Fruit fly (Drosophila melanogaster) whole organism, pupa: ENCODE data around the gene CG12177.

Source experiments
- CG10348 ChIP-seq: fragments of 200-800 bp; sonication (Bioruptor generic); IDR thresholded peaks from 2 replicates; pipeline ENCODE4 v1.3.6; 2022; ENCODE audit warnings: missing biosample characterization, missing genetic modification characterization
- CG12605 ChIP-seq: fragments of 200-800 bp; sonication (Bioruptor generic); IDR thresholded peaks from 2 replicates; pipeline ENCODE4 v1.3.6; 2022; ENCODE audit warnings: missing biosample characterization, missing genetic modification characterization
- CG13204 ChIP-seq: fragments of 200-800 bp; sonication (Bioruptor generic); optimal IDR thresholded peaks from 2 replicates; lab custom pipeline; 2018; ENCODE audit warnings: missing biosample characterization, mild to moderate bottlenecking, missing genetic modification characterization, moderate library complexity
- CG14655 ChIP-seq: fragments of 200-800 bp; sonication (Bioruptor generic); optimal IDR thresholded peaks from 3 replicates; lab custom pipeline; 2017; ENCODE audit warnings: mild to moderate bottlenecking, missing biosample characterization, missing genetic modification reagents, missing genetic modification characterization
- CG15710 ChIP-seq: fragments of 200-800 bp; sonication (Bioruptor generic); optimal IDR thresholded peaks from 2 replicates; lab custom pipeline; 2018; ENCODE audit warnings: missing biosample characterization, mild to moderate bottlenecking, missing genetic modification characterization, moderate library complexity
- CG17806 ChIP-seq: fragments of 200-800 bp; sonication (Bioruptor generic); optimal IDR thresholded peaks from 2 replicates; lab custom pipeline; 2018; ENCODE audit warnings: missing biosample characterization, mild to moderate bottlenecking, missing genetic modification characterization, moderate library complexity
- CG32121 ChIP-seq: fragments of 200-800 bp; sonication (Bioruptor generic); IDR thresholded peaks from 2 replicates; pipeline ENCODE4 v1.3.6; 2022; ENCODE audit warnings: missing biosample characterization, missing genetic modification characterization
- CG34367 ChIP-seq: fragments of 200-800 bp; sonication (Bioruptor generic); optimal IDR thresholded peaks from 2 replicates; lab custom pipeline; 2018; ENCODE audit warnings: missing biosample characterization, mild to moderate bottlenecking, missing genetic modification characterization
- CG4496 ChIP-seq: fragments of 200-800 bp; sonication (Bioruptor generic); IDR thresholded peaks from 3 replicates; pipeline ENCODE4 v1.3.6; 2022; ENCODE audit warnings: missing biosample characterization, missing genetic modification characterization
- CG8159 ChIP-seq: fragments of 200-800 bp; sonication (Bioruptor generic); optimal IDR thresholded peaks from 3 replicates; lab custom pipeline; 2018; ENCODE audit warnings: missing biosample characterization, mild to moderate bottlenecking, missing genetic modification characterization, moderate library complexity
- CG8301 ChIP-seq: fragments of 200-800 bp; sonication (Bioruptor generic); optimal IDR thresholded peaks from 2 replicates; lab custom pipeline; 2018; ENCODE audit warnings: missing biosample characterization, mild to moderate bottlenecking, missing genetic modification characterization
- CG9948 ChIP-seq: fragments of 200-800 bp; sonication (Bioruptor generic); optimal IDR thresholded peaks from 2 replicates; lab custom pipeline; 2018; ENCODE audit warnings: missing biosample characterization, mild to moderate bottlenecking, missing genetic modification characterization, moderate library complexity
- D1 ChIP-seq: fragments of 200-800 bp; sonication (Bioruptor generic); optimal IDR thresholded peaks from 2 replicates; lab custom pipeline; 2018; ENCODE audit warnings: missing biosample characterization, mild to moderate bottlenecking, missing genetic modification characterization, moderate library complexity
- EcR ChIP-seq: fragments of 200-800 bp; sonication (Bioruptor generic); optimal IDR thresholded peaks from 3 replicates; lab custom pipeline; 2019; ENCODE audit warnings: missing biosample characterization, missing genetic modification characterization, mild to moderate bottlenecking, moderate library complexity, missing genetic modification reagents
- Ets98B ChIP-seq: fragments of 200-800 bp; sonication (Bioruptor generic); IDR thresholded peaks from 2 replicates; pipeline ENCODE4 v1.3.6; 2022; ENCODE audit warnings: missing biosample characterization, missing genetic modification characterization
- Pif1A ChIP-seq: fragments of 200-800 bp; sonication (Bioruptor generic); optimal IDR thresholded peaks from 3 replicates; lab custom pipeline; 2016; ENCODE audit warnings: missing biosample characterization, missing genetic modification characterization
- Pif1B ChIP-seq: fragments of 200-800 bp; sonication (Bioruptor generic); optimal IDR thresholded peaks from 3 replicates; lab custom pipeline; 2016; ENCODE audit warnings: missing biosample characterization, missing genetic modification characterization
- Snoo ChIP-seq: fragments of 200-800 bp; sonication (Bioruptor generic); optimal IDR thresholded peaks from 3 replicates; lab custom pipeline; 2017; ENCODE audit warnings: missing biosample characterization, mild to moderate bottlenecking, missing genetic modification characterization, inconsistent platforms
- fd96Ca ChIP-seq: fragments of 200-800 bp; sonication (Bioruptor generic); IDR thresholded peaks from 3 replicates; pipeline ENCODE4 v1.3.6; 2022; ENCODE audit warnings: missing biosample characterization, missing genetic modification characterization
- gl ChIP-seq: fragments of 200-800 bp; sonication (Bioruptor generic); optimal IDR thresholded peaks from 2 replicates; lab custom pipeline; 2018; ENCODE audit warnings: missing biosample characterization, mild to moderate bottlenecking, missing genetic modification characterization
- rn ChIP-seq: fragments of 200-800 bp; sonication (Bioruptor generic); IDR thresholded peaks from 2 replicates; pipeline ENCODE4 v1.3.6; 2022; ENCODE audit warnings: missing biosample characterization, missing genetic modification characterization

The CG12177 gene

dm6 chrX:13643961-13644360 lies 36.3 kb downstream of the CG12177 start:
- TF ChIP-seq Pif1A (GFP tag; lab: Kevin White, UChicago) = peak; percentile 3
- peak; percentile 14 for TF ChIP-seq Snoo (tag; lab: Kevin White, UChicago)
- TF ChIP-seq CG12605 (GFP tag; lab: Robert Waterston, UW) = no peak
- no peak for TF ChIP-seq Pif1B (GFP tag; lab: Kevin White, UChicago)
- no peak for TF ChIP-seq gl (tag; lab: Kevin White, UChicago)
- TF ChIP-seq rn (GFP tag; lab: Robert Waterston, UW) = 0 out of 2 replicates have a peak, but pooled peaks have one; percentile 24
- no peak for TF ChIP-seq EcR (GFP tag; lab: Kevin White, UChicago)
- TF ChIP-seq CG4496 (GFP tag; lab: Robert Waterston, UW) = peak; percentile 83
- TF ChIP-seq CG13204 (GFP tag; lab: Kevin White, UChicago) = no peak
- TF ChIP-seq CG15710 (tag; lab: Kevin White, UChicago) = peak; percentile 56
- TF ChIP-seq D1 = no peak
- TF ChIP-seq CG34367 (tag; lab: Kevin White, UChicago) = peak; percentile 46
- peak; percentile 5 for TF ChIP-seq CG14655
- TF ChIP-seq CG9948 (tag; lab: Kevin White, UChicago) = peak; percentile 32
- TF ChIP-seq CG8159 (tag; lab: Kevin White, UChicago) = peak; percentile 57
- peak; percentile 17 for TF ChIP-seq CG8301 (tag; lab: Kevin White, UChicago)
- TF ChIP-seq CG32121 (GFP tag; lab: Robert Waterston, UW) = 0 out of 2 replicates have a peak, but pooled peaks have one; percentile 22
- TF ChIP-seq CG10348 = no peak
- 0 out of 3 replicates have a peak, but pooled peaks have one; percentile 42 for TF ChIP-seq fd96Ca (GFP tag; lab: Robert Waterston, UW)
- 0 out of 2 replicates have a peak, but pooled peaks have one; percentile 22 for TF ChIP-seq Ets98B
- peak; percentile 58 for TF ChIP-seq CG17806 (tag; lab: Kevin White, UChicago)

dm6 chrX:13641891-13642617 lies 38.2 kb downstream of the CG12177 start:
- TF ChIP-seq Snoo (tag; lab: Kevin White, UChicago) (peak; percentile 14), Ets98B (peak; percentile 49; the same call in 1 of the 2 replicates), CG4496 (GFP tag; lab: Robert Waterston, UW) (peak; percentile 49; the same call in 2 of the 3 replicates), rn (GFP tag; lab: Robert Waterston, UW) (no peak), CG14655 (no peak), CG17806 (tag; lab: Kevin White, UChicago) (no peak), fd96Ca (GFP tag; lab: Robert Waterston, UW) (no peak), CG8301 (tag; lab: Kevin White, UChicago) (no peak), CG13204 (GFP tag; lab: Kevin White, UChicago) (peak; percentile 36), Pif1B (GFP tag; lab: Kevin White, UChicago) (peak; percentile 41), CG10348 (no peak), CG12605 (GFP tag; lab: Robert Waterston, UW) (peak; percentile 20; the same call in 1 of the 2 replicates), CG32121 (GFP tag; lab: Robert Waterston, UW) (no peak), CG8159 (tag; lab: Kevin White, UChicago) (no peak), D1 (no peak), CG34367 (tag; lab: Kevin White, UChicago) (peak; percentile 9), EcR (GFP tag; lab: Kevin White, UChicago) (peak; percentile 58), gl (tag; lab: Kevin White, UChicago) (no peak), CG9948 (tag; lab: Kevin White, UChicago) (no peak), CG15710 (tag; lab: Kevin White, UChicago) (no peak), Pif1A (GFP tag; lab: Kevin White, UChicago) (no peak)

dm6 chrX:13641115-13641890 lies 39.0 kb downstream of the CG12177 start:
- TF ChIP-seq CG8159 (tag; lab: Kevin White, UChicago) (peak; percentile 100), EcR (GFP tag; lab: Kevin White, UChicago) (no peak), Snoo (tag; lab: Kevin White, UChicago) (peak; percentile 27), D1 (peak; percentile 70), Ets98B (peak; percentile 90), CG34367 (tag; lab: Kevin White, UChicago) (peak; percentile 80), CG14655 (peak; percentile 87), CG8301 (tag; lab: Kevin White, UChicago) (peak; percentile 87), rn (GFP tag; lab: Robert Waterston, UW) (peak; percentile 72), CG17806 (tag; lab: Kevin White, UChicago) (peak; percentile 83), gl (tag; lab: Kevin White, UChicago) (peak; percentile 67), CG32121 (GFP tag; lab: Robert Waterston, UW) (peak; percentile 90), CG13204 (GFP tag; lab: Kevin White, UChicago) (peak; percentile 44), Pif1B (GFP tag; lab: Kevin White, UChicago) (peak; percentile 79), CG15710 (tag; lab: Kevin White, UChicago) (peak; percentile 89), CG12605 (GFP tag; lab: Robert Waterston, UW) (peak; percentile 84), fd96Ca (GFP tag; lab: Robert Waterston, UW) (peak; percentile 90), CG9948 (tag; lab: Kevin White, UChicago) (peak; percentile 82), Pif1A (GFP tag; lab: Kevin White, UChicago) (peak; percentile 85), CG4496 (GFP tag; lab: Robert Waterston, UW) (peak; percentile 93), CG10348 (peak; percentile 67)

dm6 chrX:13640692-13641011 lies 39.6 kb downstream of the CG12177 start:
- TF ChIP-seq CG15710 (tag; lab: Kevin White, UChicago) (no peak), D1 (no peak), CG8301 (tag; lab: Kevin White, UChicago) (no peak), Ets98B (no peak), CG4496 (GFP tag; lab: Robert Waterston, UW) (no peak), CG12605 (GFP tag; lab: Robert Waterston, UW) (no peak), rn (GFP tag; lab: Robert Waterston, UW) (no peak), CG9948 (tag; lab: Kevin White, UChicago) (no peak), CG34367 (tag; lab: Kevin White, UChicago) (no peak), EcR (GFP tag; lab: Kevin White, UChicago) (no peak), CG8159 (tag; lab: Kevin White, UChicago) (no peak), CG13204 (GFP tag; lab: Kevin White, UChicago) (no peak), CG32121 (GFP tag; lab: Robert Waterston, UW) (no peak), CG14655 (no peak), CG10348 (no peak)
